Fruit fly (Drosophila melanogaster): ENCODE data around the gene Dhc98D.

Gene Dhc98D

DNA sequence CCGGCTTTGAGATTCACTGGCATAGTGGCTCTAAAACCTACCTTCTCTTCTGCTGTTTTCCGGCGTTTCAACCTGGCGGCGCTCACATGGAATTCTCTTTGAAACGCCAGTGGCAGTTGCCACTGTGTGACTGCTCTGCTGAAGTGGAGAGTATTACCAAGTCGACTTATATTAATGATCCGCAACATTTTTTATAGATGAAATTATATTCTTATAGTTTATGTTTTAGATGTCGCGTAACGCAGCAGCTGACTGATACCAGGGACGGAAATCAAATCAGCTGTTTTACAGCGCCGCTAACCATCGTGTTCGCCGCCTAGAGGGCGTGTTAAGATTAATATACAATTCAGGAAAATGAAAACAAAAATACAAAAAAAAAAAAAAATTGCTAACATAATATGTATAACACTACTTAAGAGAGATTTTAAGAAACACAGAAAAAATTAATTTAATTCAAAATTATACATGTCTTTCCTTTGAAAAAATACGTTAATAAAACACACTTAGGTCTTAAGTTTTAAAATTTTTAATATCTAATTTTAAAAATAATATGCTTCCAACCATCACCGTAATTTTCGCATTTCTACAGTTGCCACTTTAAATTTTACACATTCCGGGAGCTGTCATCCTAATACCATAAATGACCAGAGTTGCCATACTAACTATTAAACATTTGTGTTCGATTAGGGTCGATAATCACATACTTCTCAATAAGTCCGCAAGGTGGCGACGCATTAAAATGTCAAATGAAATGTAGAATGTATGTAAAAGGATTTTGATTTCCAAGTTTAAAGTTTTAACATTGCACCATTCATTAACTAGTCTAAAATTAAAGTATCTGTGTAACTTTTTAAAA, 58.0 kb downstream of the Dhc98D start, which contains the start of gene mIF2 (continued):
- TF ChIP-seq zf30C (GFP tag; optimal IDR thresholded peaks at IDR 0.05) (no peak), CG6765 (GFP tag; optimal IDR thresholded peaks at IDR 0.05) (no peak), Hmx (GFP tag; optimal IDR thresholded peaks at IDR 0.05) (no peak), onecut (GFP tag; IDR thresholded peaks at IDR 0.05) (peak; percentile 61), Rx (GFP tag; IDR thresholded peaks at IDR 0.05) (no peak), CG6813 (GFP tag; optimal IDR thresholded peaks at IDR 0.05) (no peak), sd (tag; optimal IDR thresholded peaks at IDR 0.05) (peak; percentile 84), Ravus (GFP tag; IDR thresholded peaks at IDR 0.05) (no peak), CG2199 (GFP tag; IDR thresholded peaks at IDR 0.05) (no peak), usp (GFP tag; optimal IDR thresholded peaks at IDR 0.05) (no peak), ttk (GFP tag; IDR thresholded peaks at IDR 0.05) (no peak), z (GFP tag; IDR thresholded peaks at IDR 0.05) (no peak), schlank (tag; optimal IDR thresholded peaks at IDR 0.05) (no peak), pfk (GFP tag; optimal IDR thresholded peaks at IDR 0.05) (no peak), CG8281 (tag; optimal IDR thresholded peaks at IDR 0.05) (no peak), CG1233 (GFP tag; optimal IDR thresholded peaks at IDR 0.05) (no peak), CG10462 (GFP tag; optimal IDR thresholded peaks at IDR 0.05) (no peak), pho (GFP tag; optimal IDR thresholded peaks at IDR 0.05) (no peak), wek (GFP tag; optimal IDR thresholded peaks at IDR 0.05) (no peak), jing (GFP tag; optimal IDR thresholded peaks at IDR 0.05) (no peak), BtbVII (GFP tag; optimal IDR thresholded peaks at IDR 0.05) (no peak), Side (GFP tag; optimal IDR thresholded peaks at IDR 0.05) (no peak), stwl (tag; optimal IDR thresholded peaks at IDR 0.05) (peak; percentile 22), CG13123 (GFP tag; optimal IDR thresholded peaks at IDR 0.05) (no peak), CG17912 (GFP tag; optimal IDR thresholded peaks at IDR 0.05) (no peak), eve (GFP tag; optimal IDR thresholded peaks at IDR 0.05) (no peak), CG15514 (GFP tag; optimal IDR thresholded peaks at IDR 0.05) (peak; percentile 11), CG9727 (GFP tag; optimal IDR thresholded peaks at IDR 0.05) (peak; percentile 3), CG15073 (GFP tag; optimal IDR thresholded peaks at IDR 0.05) (no peak), HHEX (GFP tag; optimal IDR thresholded peaks at IDR 0.05) (no peak), CG10543 (GFP tag; optimal IDR thresholded peaks at IDR 0.05) (no peak), ro (GFP tag; IDR thresholded peaks at IDR 0.05) (no peak), NfI (GFP tag; optimal IDR thresholded peaks at IDR 0.05) (no peak), TFAM (GFP tag; optimal IDR thresholded peaks at IDR 0.05) (no peak), az2 (GFP tag; optimal IDR thresholded peaks at IDR 0.05) (peak; percentile 15), fru (optimal IDR thresholded peaks at IDR 0.05) (no peak), lbe (GFP tag; optimal IDR thresholded peaks at IDR 0.05) (no peak), Abd-B (GFP tag; optimal IDR thresholded peaks at IDR 0.05) (peak; percentile 36), pum (GFP tag; optimal IDR thresholded peaks at IDR 0.05) (no peak), fd64A (GFP tag; optimal IDR thresholded peaks at IDR 0.05) (no peak), Hr51 (GFP tag; optimal IDR thresholded peaks at IDR 0.05) (no peak), Neu2 (GFP tag; optimal IDR thresholded peaks at IDR 0.05; ENCODE audit: borderline replicate concordance) (no peak), luna (GFP tag; optimal IDR thresholded peaks at IDR 0.05) (no peak), lilli (GFP tag; optimal IDR thresholded peaks at IDR 0.05) (no peak), Hey (tag; optimal IDR thresholded peaks at IDR 0.05) (no peak), NC2β (GFP tag; optimal IDR thresholded peaks at IDR 0.05) (no peak), CG3838 (GFP tag; optimal IDR thresholded peaks at IDR 0.05) (no peak), nom (GFP tag; optimal IDR thresholded peaks at IDR 0.05) (peak; percentile 35), lab (GFP tag; optimal IDR thresholded peaks at IDR 0.05) (no peak), E2f2 (GFP tag; IDR thresholded peaks at IDR 0.05) (peak; percentile 37; the same call in 1 of the 2 replicates)

Measured in whole organism, embryonic.